Fruit fly (Drosophila melanogaster): ENCODE results near the gene Tsp.

Gene Tsp

dm6 chr2L:6671409-6671808 lies 37.5 kb downstream of the Tsp start:
- TF ChIP-seq HLH106 (tag; optimal IDR thresholded peaks at IDR 0.05) (no peak), jim (GFP tag; optimal IDR thresholded peaks at IDR 0.05) (no peak), sv (GFP tag; optimal IDR thresholded peaks at IDR 0.05) (no peak), Dif (GFP tag; optimal IDR thresholded peaks at IDR 0.05; ENCODE audit: partially characterized antibody) (no peak), Rel (GFP tag; optimal IDR thresholded peaks at IDR 0.05) (no peak), Rel (tag; optimal IDR thresholded peaks at IDR 0.05) (no peak), br (GFP tag; optimal IDR thresholded peaks at IDR 0.05) (no peak), tai (GFP tag; optimal IDR thresholded peaks at IDR 0.05) (no peak), Mio (GFP tag; optimal IDR thresholded peaks at IDR 0.05) (no peak), Hnf4 (GFP tag; optimal IDR thresholded peaks at IDR 0.05) (no peak), Dfd (GFP tag; optimal IDR thresholded peaks at IDR 0.05) (no peak), fru (GFP tag; optimal IDR thresholded peaks at IDR 0.05) (no peak), usp (GFP tag; optimal IDR thresholded peaks at IDR 0.05) (no peak), Sp1 (GFP tag; optimal IDR thresholded peaks at IDR 0.05) (no peak), CG9705 (GFP tag; optimal IDR thresholded peaks at IDR 0.05) (no peak), CG32264 (GFP tag; optimal IDR thresholded peaks at IDR 0.05) (no peak), rgr (GFP tag; optimal IDR thresholded peaks at IDR 0.05) (no peak)

- TF ChIP-seq dsf (GFP tag; optimal IDR thresholded peaks at IDR 0.05; ENCODE audit: borderline replicate concordance) (no peak), Hr83 (GFP tag; optimal IDR thresholded peaks at IDR 0.05; ENCODE audit: poor library complexity, severe bottlenecking) (peak; percentile 55), sv (GFP tag; optimal IDR thresholded peaks at IDR 0.05) (no peak), Abd-B (GFP tag; optimal IDR thresholded peaks at IDR 0.05) (no peak), N (GFP tag; optimal IDR thresholded peaks at IDR 0.05) (no peak), CrebA (GFP tag; optimal IDR thresholded peaks at IDR 0.05; ENCODE audit: borderline replicate concordance) (no peak), Sp1 (GFP tag; optimal IDR thresholded peaks at IDR 0.05) (peak; percentile 27), woc (GFP tag; optimal IDR thresholded peaks at IDR 0.05) (no peak), OdsH (GFP tag; optimal IDR thresholded peaks at IDR 0.05) (peak; percentile 52), pan (optimal IDR thresholded peaks at IDR 0.05) (no peak), Hr78 (GFP tag; optimal IDR thresholded peaks at IDR 0.05) (no peak), Jra (GFP tag; optimal IDR thresholded peaks at IDR 0.05) (no peak), br (GFP tag; optimal IDR thresholded peaks at IDR 0.05) (peak; percentile 18), dl (GFP tag; optimal IDR thresholded peaks at IDR 0.05; ENCODE audit: insufficient read depth in 1 of 2, partially characterized antibody in 2 of 2) (no peak), GATAd (GFP tag; optimal IDR thresholded peaks at IDR 0.05) (no peak), brk (GFP tag; optimal IDR thresholded peaks at IDR 0.05) (no peak), jim (GFP tag; optimal IDR thresholded peaks at IDR 0.05) (no peak), fru (GFP tag; optimal IDR thresholded peaks at IDR 0.05) (peak; percentile 58), tai (GFP tag; optimal IDR thresholded peaks at IDR 0.05) (no peak), CG32264 (GFP tag; optimal IDR thresholded peaks at IDR 0.05) (no peak), Dif (GFP tag; optimal IDR thresholded peaks at IDR 0.05; ENCODE audit: partially characterized antibody) (peak; percentile 70), Hnf4 (GFP tag; optimal IDR thresholded peaks at IDR 0.05) (no peak), HLH106 (tag; optimal IDR thresholded peaks at IDR 0.05) (peak; percentile 51), Dfd (GFP tag; optimal IDR thresholded peaks at IDR 0.05) (no peak), Mio (GFP tag; optimal IDR thresholded peaks at IDR 0.05) (no peak), lola (GFP tag; optimal IDR thresholded peaks at IDR 0.05) (no peak), ey (GFP tag; optimal IDR thresholded peaks at IDR 0.05) (peak; percentile 29), Myc (optimal IDR thresholded peaks at IDR 0.05) (peak; percentile 53), foxo (GFP tag; optimal IDR thresholded peaks at IDR 0.05) (peak in 1 of 2 experiments; percentile 56), CG9705 (GFP tag; optimal IDR thresholded peaks at IDR 0.05) (peak; percentile 4), h (GFP tag; optimal IDR thresholded peaks at IDR 0.05) (peak; percentile 64), dmrt93B (GFP tag; optimal IDR thresholded peaks at IDR 0.05) (no peak), Rel (GFP tag; optimal IDR thresholded peaks at IDR 0.05) (no peak), Rel (tag; optimal IDR thresholded peaks at IDR 0.05) (peak; percentile 29), rgr (GFP tag; optimal IDR thresholded peaks at IDR 0.05) (peak; percentile 35), sage (GFP tag; optimal IDR thresholded peaks at IDR 0.05) (no peak), Vsx2 (GFP tag; optimal IDR thresholded peaks at IDR 0.05; ENCODE audit: partially characterized antibody) (no peak), usp (GFP tag; optimal IDR thresholded peaks at IDR 0.05) (no peak), psq (GFP tag; optimal IDR thresholded peaks at IDR 0.05) (peak; percentile 36)
Observed at dm6 chr2L:6667719-6668325, 41.1 kb downstream of the Tsp start, which contains the start of gene Galt. Galt (minus strand) TSS chr2L:6668033.
